Fruit fly (Drosophila melanogaster) Kc167 (cell line): ENCODE results near the gene CG11786.

Experiments
- Myc ChIP-seq: fragments of >200 bp; optimal IDR thresholded peaks from 2 replicates; lab custom pipeline; 2017; ENCODE audit warnings: missing external identifiers
- Sin3A ChIP-seq: fragments of >200 bp; optimal IDR thresholded peaks from 2 replicates; lab custom pipeline; 2018; ENCODE audit warnings: missing external identifiers
- h ChIP-seq: fragments of >200 bp; optimal IDR thresholded peaks from 3 replicates; lab custom pipeline; 2018; ENCODE audit warnings: missing external identifiers
- insv ChIP-seq: fragments of >200 bp; optimal IDR thresholded peaks from 3 replicates; lab custom pipeline; 2018; ENCODE audit warnings: missing external identifiers
- psq ChIP-seq: fragments of >200 bp; optimal IDR thresholded peaks from 2 replicates; lab custom pipeline; 2017; ENCODE audit warnings: missing external identifiers
- ttk ChIP-seq: sonication (Bioruptor generic); optimal IDR thresholded peaks from 2 replicates; lab custom pipeline; 2017; ENCODE audit warnings: missing external identifiers

Gene CG11786

DNA sequence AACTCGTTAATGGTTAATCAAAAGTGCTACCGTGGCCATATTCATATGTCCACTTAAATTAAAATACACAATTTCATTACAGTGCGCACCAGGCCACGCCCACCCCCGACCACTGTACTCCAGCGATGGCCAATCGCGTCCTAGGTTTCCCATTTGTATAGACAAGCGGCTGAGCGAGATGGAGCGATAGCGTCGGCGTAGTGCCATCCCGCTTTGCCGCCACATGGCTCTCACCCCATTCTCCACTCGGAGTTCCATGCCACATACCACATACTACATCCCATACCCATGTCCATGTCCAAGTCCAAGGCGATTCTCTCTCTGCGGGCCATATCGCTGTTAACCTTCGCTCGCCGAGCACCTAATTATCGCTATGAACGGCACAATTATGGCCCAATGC lies 34.3 kb downstream of the CG11786 start:
- TF ChIP-seq ttk (lab: Kevin White, UChicago) (no peak), Myc (lab: Kevin White, UChicago) (no peak), psq (lab: Kevin White, UChicago) (no peak), Sin3A (no peak), h (no peak), insv (lab: Kevin White, UChicago) (no peak)

DNA sequence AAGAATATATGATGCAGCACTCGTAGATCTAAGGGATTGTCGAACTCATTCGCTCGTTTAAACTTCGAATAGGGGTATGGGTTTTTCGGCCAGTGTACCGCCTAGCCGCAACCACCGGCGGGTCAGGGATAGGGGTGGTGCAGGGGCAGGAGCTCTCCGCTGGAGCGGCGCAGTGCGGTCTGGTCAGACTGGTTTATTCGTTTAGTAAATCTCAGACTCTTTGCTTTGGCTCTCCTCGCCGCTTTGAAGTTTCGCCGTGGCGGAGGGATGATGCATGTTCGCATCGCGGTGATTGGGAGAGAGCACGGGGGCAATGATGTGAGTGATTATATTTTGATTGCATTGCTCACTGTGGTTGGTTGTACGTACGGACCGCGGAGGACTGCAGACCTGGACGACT lies 36.2 kb downstream of the CG11786 start, which contains the start of gene fd96Ca:
Gene fd96Ca, plus strand, starts transcription at position 337 of the 400 bp plus-strand sequence.
- no peak for TF ChIP-seq insv (lab: Kevin White, UChicago)
- no peak for TF ChIP-seq h
- no peak for TF ChIP-seq Sin3A
- no peak for TF ChIP-seq ttk (lab: Kevin White, UChicago)
- no peak for TF ChIP-seq Myc (lab: Kevin White, UChicago)
- TF ChIP-seq psq (lab: Kevin White, UChicago), result no peak

DNA sequence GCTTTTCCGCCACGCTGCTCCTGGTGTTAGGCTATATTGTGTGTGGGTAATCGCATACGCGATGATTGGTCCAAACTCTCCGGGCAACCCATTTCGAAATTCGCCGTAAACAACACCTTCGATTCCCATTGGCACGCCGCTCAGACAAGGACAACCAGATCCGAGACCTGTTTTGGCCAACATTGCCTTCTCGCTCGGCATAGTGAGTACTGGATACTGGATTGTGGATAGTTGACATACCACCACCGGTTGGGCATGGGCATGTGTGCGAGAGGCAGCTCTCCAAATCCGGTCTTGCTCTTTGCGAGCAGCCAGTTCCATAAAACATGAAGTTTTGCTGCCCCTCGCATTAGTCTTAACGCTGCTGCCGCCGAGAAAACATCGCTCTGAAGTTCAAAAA lies 48.5 kb downstream of the CG11786 start, which contains the start of gene fd96Cb:
Gene fd96Cb, plus strand, starts transcription at position 374 of the 400 bp plus-strand sequence.
- TF ChIP-seq ttk (lab: Kevin White, UChicago) (no peak), h (no peak), psq (lab: Kevin White, UChicago) (no peak), Sin3A (no peak)
